Worm (Caenorhabditis elegans): ENCODE data around the gene spin-3.
A peak's percentile ranks its signal among the peaks of the same experiment; 100 is the strongest.

The spin-3 gene

ce11 chrX:13122191-13122590 is 7.9 kb upstream of the spin-3 start, which contains the start of gene snx-17:
Gene snx-17, minus strand, starts transcription at chrX:13122291.
- TF ChIP-seq nhr-76 (tag; optimal IDR thresholded peaks at IDR 0.05) (no peak), nhr-237 (tag; optimal IDR thresholded peaks at IDR 0.05) (no peak), ZK546.5 (tag; optimal IDR thresholded peaks at IDR 0.05) (no peak), nhr-11 (tag; optimal IDR thresholded peaks at IDR 0.05) (no peak), nfya-1 (tag; optimal IDR thresholded peaks at IDR 0.05; ENCODE audit: insufficient read depth) (no peak)

- TF ChIP-seq nhr-11 (tag; optimal IDR thresholded peaks at IDR 0.05) (no peak), ceh-82 (tag; optimal IDR thresholded peaks at IDR 0.05) (no peak), R02D3.7 (tag; optimal IDR thresholded peaks at IDR 0.05) (no peak), nhr-43 (tag; optimal IDR thresholded peaks at IDR 0.05; ENCODE audit: poor library complexity, severe bottlenecking) (no peak), ceh-28 (tag; optimal IDR thresholded peaks at IDR 0.05) (no peak), elt-2 (tag; optimal IDR thresholded peaks at IDR 0.05) (no peak), elt-3 (tag; optimal IDR thresholded peaks at IDR 0.05) (no peak), tbx-2 (tag; optimal IDR thresholded peaks at IDR 0.05) (no peak), unc-62 (GFP tag; optimal IDR thresholded peaks at IDR 0.05) (no peak), ztf-11 (tag; optimal IDR thresholded peaks at IDR 0.05) (no peak), unc-39 (tag; optimal IDR thresholded peaks at IDR 0.05) (no peak), ceh-9 (tag; optimal IDR thresholded peaks at IDR 0.05) (no peak), ZK546.5 (tag; optimal IDR thresholded peaks at IDR 0.05) (no peak), nhr-12 (tag; optimal IDR thresholded peaks at IDR 0.05) (no peak), elt-1 (tag; optimal IDR thresholded peaks at IDR 0.05) (no peak), lin-39 (tag; optimal IDR thresholded peaks at IDR 0.05) (no peak), eor-1 (tag; optimal IDR thresholded peaks at IDR 0.05) (no peak), hmg-11 (tag; optimal IDR thresholded peaks at IDR 0.05) (no peak), nhr-77 (tag; optimal IDR thresholded peaks at IDR 0.05) (no peak), fkh-2 (tag; optimal IDR thresholded peaks at IDR 0.05) (no peak)
These were observed 3.6 kb upstream of the spin-3 start, which contains the start of gene F17H10.4 for ce11 chrX:13126420-13126819. Gene F17H10.4, minus strand, starts transcription at chrX:13126520.

- TF ChIP-seq nhr-12 (tag; optimal IDR thresholded peaks at IDR 0.05): no peak
- no peak for TF ChIP-seq unc-62 (GFP tag; optimal IDR thresholded peaks at IDR 0.05)
- no peak for TF ChIP-seq unc-39 (tag; optimal IDR thresholded peaks at IDR 0.05)
- TF ChIP-seq jun-1 (tag; optimal IDR thresholded peaks at IDR 0.05): no peak
- TF ChIP-seq elt-3 (tag; optimal IDR thresholded peaks at IDR 0.05): no peak
- TF ChIP-seq ztf-11 (tag; optimal IDR thresholded peaks at IDR 0.05): no peak
- no peak for TF ChIP-seq nfya-1 (tag; optimal IDR thresholded peaks at IDR 0.05; ENCODE audit: insufficient read depth)
- no peak for TF ChIP-seq fkh-2 (tag; optimal IDR thresholded peaks at IDR 0.05)
- TF ChIP-seq R02D3.7 (tag; optimal IDR thresholded peaks at IDR 0.05): no peak
- no peak for TF ChIP-seq ama-1 (optimal IDR thresholded peaks at IDR 0.05)
- TF ChIP-seq ZK546.5 (tag; optimal IDR thresholded peaks at IDR 0.05): no peak
- TF ChIP-seq mml-1 (tag; optimal IDR thresholded peaks at IDR 0.05): no peak
- TF ChIP-seq nhr-76 (tag; optimal IDR thresholded peaks at IDR 0.05): no peak
- TF ChIP-seq nhr-28 (tag; optimal IDR thresholded peaks at IDR 0.05): no peak
These were observed 4.8 kb downstream of the spin-3 start, which contains the start of gene F09A5.2 for ce11 chrX:13134807-13135206. Gene F09A5.2, plus strand, starts transcription at chrX:13135107.

- TF ChIP-seq ceh-82 (tag; optimal IDR thresholded peaks at IDR 0.05) (no peak), nhr-76 (tag; optimal IDR thresholded peaks at IDR 0.05) (no peak), ZK546.5 (tag; optimal IDR thresholded peaks at IDR 0.05) (no peak), skn-1 (tag; optimal IDR thresholded peaks at IDR 0.05) (no peak), ztf-11 (tag; optimal IDR thresholded peaks at IDR 0.05) (no peak)
These were observed 9.4 kb downstream of the spin-3 start, which contains the start of gene ttr-34 for ce11 chrX:13139493-13139892. Gene ttr-34, plus strand, starts transcription at chrX:13139793.

- TF ChIP-seq nhr-25 (tag; optimal IDR thresholded peaks at IDR 0.05) (peak; percentile 92), unc-62 (GFP tag; optimal IDR thresholded peaks at IDR 0.05) (peak; percentile 17), snpc-4 (tag; optimal IDR thresholded peaks at IDR 0.05) (no peak), elt-1 (tag; optimal IDR thresholded peaks at IDR 0.05) (peak; percentile 97), ZK546.5 (tag; optimal IDR thresholded peaks at IDR 0.05) (no peak), elt-3 (tag; optimal IDR thresholded peaks at IDR 0.05) (peak in 1 of 3 experiments; percentile 19), pqm-1 (tag; optimal IDR thresholded peaks at IDR 0.05) (peak; percentile 10), nhr-23 (tag; optimal IDR thresholded peaks at IDR 0.05) (peak; percentile 87), egl-5 (tag; optimal IDR thresholded peaks at IDR 0.05) (no peak), jun-1 (tag; optimal IDR thresholded peaks at IDR 0.05) (peak; percentile 35), nhr-43 (tag; optimal IDR thresholded peaks at IDR 0.05; ENCODE audit: poor library complexity, severe bottlenecking) (peak; percentile 6), nhr-77 (tag; optimal IDR thresholded peaks at IDR 0.05) (no peak), daf-12 (tag; optimal IDR thresholded peaks at IDR 0.05) (no peak), elt-2 (tag; optimal IDR thresholded peaks at IDR 0.05) (peak; percentile 9), eor-1 (tag; optimal IDR thresholded peaks at IDR 0.05) (no peak), tbx-2 (tag; optimal IDR thresholded peaks at IDR 0.05) (no peak), nfya-1 (tag; optimal IDR thresholded peaks at IDR 0.05; ENCODE audit: insufficient read depth) (no peak), ama-1 (optimal IDR thresholded peaks at IDR 0.05) (no peak), unc-39 (tag; optimal IDR thresholded peaks at IDR 0.05) (no peak), ceh-28 (tag; optimal IDR thresholded peaks at IDR 0.05) (no peak), R02D3.7 (tag; optimal IDR thresholded peaks at IDR 0.05) (no peak)
These were observed 11.4 kb downstream of the spin-3 start, which contains the start of gene F09A5.3 for ce11 chrX:13141440-13141839. Gene F09A5.3, plus strand, starts transcription at chrX:13141601.

Data from whole organism, L3 larva.